Fruit fly (Drosophila melanogaster): ENCODE measurements around the gene MED11.

The MED11 gene

dm6 chr3L:18771095-18772013 lies 25.7 kb downstream of the MED11 start (continued):
- no peak for TF ChIP-seq hkb (optimal IDR thresholded peaks at IDR 0.05)
- 0 out of 2 replicates have a peak, but pooled peaks have one; percentile 12 for TF ChIP-seq hkb (GFP tag; IDR thresholded peaks at IDR 0.05)
- no peak for TF ChIP-seq D19B (GFP tag; optimal IDR thresholded peaks at IDR 0.05)
- peak; percentile 21; the same call in 1 of the 3 replicates for TF ChIP-seq row (GFP tag; IDR thresholded peaks at IDR 0.05)
- TF ChIP-seq CG13624 (GFP tag; optimal IDR thresholded peaks at IDR 0.05): peak; percentile 8
- 0 out of 2 replicates have a peak, but pooled peaks have one; percentile 9 for TF ChIP-seq CG42726 (GFP tag; IDR thresholded peaks at IDR 0.05; ENCODE audit: partially characterized antibody)
- no peak for TF ChIP-seq trh (GFP tag; optimal IDR thresholded peaks at IDR 0.05)
- TF ChIP-seq CG9727 (GFP tag; optimal IDR thresholded peaks at IDR 0.05): peak; percentile 66
- TF ChIP-seq CG16863 (GFP tag; optimal IDR thresholded peaks at IDR 0.05): no peak
- TF ChIP-seq CG12071 (GFP tag; optimal IDR thresholded peaks at IDR 0.05): no peak
- TF ChIP-seq CG3838 (GFP tag; optimal IDR thresholded peaks at IDR 0.05): no peak
- TF ChIP-seq fd64A (GFP tag; optimal IDR thresholded peaks at IDR 0.05): peak; percentile 55
- TF ChIP-seq sim (GFP tag; IDR thresholded peaks at IDR 0.05): 0 out of 2 replicates have a peak, but pooled peaks have one; percentile 42
- no peak for TF ChIP-seq CG8388 (GFP tag; optimal IDR thresholded peaks at IDR 0.05)
- TF ChIP-seq CG10431 (GFP tag; optimal IDR thresholded peaks at IDR 0.05): peak; percentile 64
- peak; percentile 2 for TF ChIP-seq yki (optimal IDR thresholded peaks at IDR 0.05)
- 0 out of 4 replicates have a peak, but pooled peaks have one; percentile 13 for TF ChIP-seq Dll (GFP tag; IDR thresholded peaks at IDR 0.05; ENCODE audit: partially characterized antibody)
- no peak for TF ChIP-seq CG12659 (GFP tag; optimal IDR thresholded peaks at IDR 0.05)
- TF ChIP-seq CG11456 (GFP tag; IDR thresholded peaks at IDR 0.05): no peak
- peak; percentile 85 for TF ChIP-seq Deaf1 (tag; optimal IDR thresholded peaks at IDR 0.05)
- peak; percentile 96 for TF ChIP-seq crol (GFP tag; IDR thresholded peaks at IDR 0.05)
- TF ChIP-seq CG15601 (tag; optimal IDR thresholded peaks at IDR 0.05): peak; percentile 58
- no peak for TF ChIP-seq amos (GFP tag; IDR thresholded peaks at IDR 0.05; ENCODE audit: partially characterized antibody)
- TF ChIP-seq Trl (optimal IDR thresholded peaks at IDR 0.05): peak; percentile 77 to 92
- TF ChIP-seq Trl (GFP tag; optimal IDR thresholded peaks at IDR 0.05): peak; percentile 62
- TF ChIP-seq CG2678 (tag; optimal IDR thresholded peaks at IDR 0.05): peak; percentile 12
- peak; percentile 47; the same call in 1 of the 3 replicates for TF ChIP-seq zen2 (GFP tag; IDR thresholded peaks at IDR 0.05; ENCODE audit: partially characterized antibody)
- no peak for TF ChIP-seq Hmx (GFP tag; optimal IDR thresholded peaks at IDR 0.05)
- peak; percentile 8 for TF ChIP-seq CG7745 (tag; optimal IDR thresholded peaks at IDR 0.05)
- peak; percentile 11; the same call in 1 of the 3 replicates for TF ChIP-seq gce (GFP tag; IDR thresholded peaks at IDR 0.05)
- peak; percentile 18 for TF ChIP-seq CG5180 (GFP tag; optimal IDR thresholded peaks at IDR 0.05)
- TF ChIP-seq chinmo (GFP tag; IDR thresholded peaks at IDR 0.05; ENCODE audit: partially characterized antibody): peak; percentile 95; the same call in 3 of the 4 replicates
- peak; percentile 17 for TF ChIP-seq CG2120 (GFP tag; optimal IDR thresholded peaks at IDR 0.05)
- peak; percentile 100 for TF ChIP-seq Blimp-1 (GFP tag; optimal IDR thresholded peaks at IDR 0.05)
- TF ChIP-seq klu (GFP tag; IDR thresholded peaks at IDR 0.05): peak; percentile 55; the same call in 1 of the 2 replicates
- peak; percentile 14 for TF ChIP-seq BtbVII (GFP tag; optimal IDR thresholded peaks at IDR 0.05)
- peak; percentile 73 for TF ChIP-seq oc (tag; optimal IDR thresholded peaks at IDR 0.05)
- TF ChIP-seq CG17328 (GFP tag; IDR thresholded peaks at IDR 0.05): 0 out of 2 replicates have a peak, but pooled peaks have one; percentile 26
- peak; percentile 37 for TF ChIP-seq nmo (GFP tag; optimal IDR thresholded peaks at IDR 0.05)
- TF ChIP-seq psq (GFP tag; optimal IDR thresholded peaks at IDR 0.05): peak; percentile 26
- TF ChIP-seq CG11560 (tag; IDR thresholded peaks at IDR 0.05): no peak
- peak; percentile 35 for TF ChIP-seq Nf-YB (GFP tag; optimal IDR thresholded peaks at IDR 0.05)
- peak; percentile 63 for TF ChIP-seq sr (GFP tag; IDR thresholded peaks at IDR 0.05)
- TF ChIP-seq Scr (GFP tag; IDR thresholded peaks at IDR 0.05; ENCODE audit: partially characterized antibody): no peak
- TF ChIP-seq z (GFP tag; IDR thresholded peaks at IDR 0.05): peak; percentile 62; the same call in 2 of the 3 replicates
- peak; percentile 86 for TF ChIP-seq CG10321 (GFP tag; IDR thresholded peaks at IDR 0.05)
- no peak for TF ChIP-seq ind (GFP tag; optimal IDR thresholded peaks at IDR 0.05)
- peak; percentile 8 to 44 for TF ChIP-seq bsh (GFP tag; optimal IDR thresholded peaks at IDR 0.05)
